Worm (Caenorhabditis elegans): ENCODE results near the gene F21E9.2.

The F21E9.2 gene

ce11 chrX:1344818-1345217, 15.1 kb upstream of the F21E9.2 start (continued):
- peak; percentile 6 for TF ChIP-seq unc-55 (GFP tag; optimal IDR thresholded peaks at IDR 0.05)
- peak; percentile 77 for TF ChIP-seq ref-2 (tag; optimal IDR thresholded peaks at IDR 0.05)
- no peak for TF ChIP-seq pqm-1 (tag; optimal IDR thresholded peaks at IDR 0.05)
- peak; percentile 89 for TF ChIP-seq unc-42 (tag; optimal IDR thresholded peaks at IDR 0.05)
- no peak for TF ChIP-seq ahr-1 (tag; optimal IDR thresholded peaks at IDR 0.05)
- TF ChIP-seq K09A11.1 (tag; optimal IDR thresholded peaks at IDR 0.05; ENCODE audit: insufficient read depth), result peak; percentile 66
- peak; percentile 36 for TF ChIP-seq ets-4 (tag; optimal IDR thresholded peaks at IDR 0.05)
- TF ChIP-seq unc-86 (tag; optimal IDR thresholded peaks at IDR 0.05), result peak; percentile 34
- peak; percentile 47 for TF ChIP-seq elt-2 (tag; optimal IDR thresholded peaks at IDR 0.05)
- TF ChIP-seq tbx-2 (tag; optimal IDR thresholded peaks at IDR 0.05), result peak; percentile 74
- TF ChIP-seq ceh-48 (tag; optimal IDR thresholded peaks at IDR 0.05), result peak; percentile 78
- TF ChIP-seq ceh-2 (tag; optimal IDR thresholded peaks at IDR 0.05), result peak; percentile 55

ce11 chrX:1344321-1344720, 14.6 kb upstream of the F21E9.2 start, which contains the start of gene ins-39:
Gene ins-39 (minus strand): TSS chrX:1344421.
- no peak for TF ChIP-seq C38D4.7 (GFP tag; optimal IDR thresholded peaks at IDR 0.05)

- no peak for TF ChIP-seq fkh-10 (GFP tag; optimal IDR thresholded peaks at IDR 0.05)
- TF ChIP-seq mec-3 (tag; optimal IDR thresholded peaks at IDR 0.05; ENCODE audit: borderline replicate concordance), result no peak
- no peak for TF ChIP-seq hlh-15 (tag; optimal IDR thresholded peaks at IDR 0.05)
- TF ChIP-seq ceh-6 (GFP tag; optimal IDR thresholded peaks at IDR 0.05), result no peak
- TF ChIP-seq pqm-1 (tag; optimal IDR thresholded peaks at IDR 0.05), result no peak
- TF ChIP-seq ceh-22 (tag; optimal IDR thresholded peaks at IDR 0.05), result no peak
- TF ChIP-seq ztf-16 (tag; optimal IDR thresholded peaks at IDR 0.05), result no peak
- TF ChIP-seq ceh-30 (tag; optimal IDR thresholded peaks at IDR 0.05), result no peak
- peak; percentile 56 for TF ChIP-seq ceh-48 (tag; optimal IDR thresholded peaks at IDR 0.05)
- TF ChIP-seq unc-86 (tag; optimal IDR thresholded peaks at IDR 0.05), result no peak
- no peak for TF ChIP-seq pha-2 (tag; optimal IDR thresholded peaks at IDR 0.05)
- TF ChIP-seq T23F11.4 (GFP tag; optimal IDR thresholded peaks at IDR 0.05), result no peak
- peak; percentile 96 for TF ChIP-seq sdc-2 (tag; optimal IDR thresholded peaks at IDR 0.05)
These were observed 9.3 kb upstream of the F21E9.2 start for ce11 chrX:1338906-1339673.

- TF ChIP-seq lim-6 (tag; optimal IDR thresholded peaks at IDR 0.05) (no peak), T23F11.4 (GFP tag; optimal IDR thresholded peaks at IDR 0.05) (no peak), tbx-2 (tag; optimal IDR thresholded peaks at IDR 0.05) (no peak), sdc-2 (tag; optimal IDR thresholded peaks at IDR 0.05) (no peak), gmeb-2 (tag; optimal IDR thresholded peaks at IDR 0.05) (no peak), ahr-1 (tag; optimal IDR thresholded peaks at IDR 0.05) (no peak), F13H6.1 (tag; optimal IDR thresholded peaks at IDR 0.05) (no peak), hlh-13 (GFP tag; optimal IDR thresholded peaks at IDR 0.05) (no peak), unc-42 (tag; optimal IDR thresholded peaks at IDR 0.05) (no peak), ceh-2 (tag; optimal IDR thresholded peaks at IDR 0.05) (no peak), odd-2 (tag; optimal IDR thresholded peaks at IDR 0.05) (no peak), npax-4 (tag; optimal IDR thresholded peaks at IDR 0.05) (no peak), pqm-1 (tag; optimal IDR thresholded peaks at IDR 0.05) (no peak), C38D4.7 (GFP tag; optimal IDR thresholded peaks at IDR 0.05) (no peak), pag-3 (tag; optimal IDR thresholded peaks at IDR 0.05; ENCODE audit: borderline replicate concordance) (no peak)
These were observed 8.1 kb upstream of the F21E9.2 start for ce11 chrX:1337834-1338233.

ce11 chrX:1337009-1337408, 7.3 kb upstream of the F21E9.2 start, which contains the start of gene ttr-37:
Gene ttr-37 (minus strand): TSS chrX:1337175.
- TF ChIP-seq elt-4 (tag; optimal IDR thresholded peaks at IDR 0.05) (no peak), unc-3 (GFP tag; conservative IDR thresholded peaks at IDR 0.05) (no peak), unc-3 (tag; optimal IDR thresholded peaks at IDR 0.05) (no peak), ceh-31 (tag; optimal IDR thresholded peaks at IDR 0.05) (no peak), ceh-14 (tag; optimal IDR thresholded peaks at IDR 0.05) (no peak), ceh-22 (tag; optimal IDR thresholded peaks at IDR 0.05) (no peak), nfya-1 (tag; optimal IDR thresholded peaks at IDR 0.05) (no peak), hlh-6 (tag; optimal IDR thresholded peaks at IDR 0.05) (no peak), ceh-18 (tag; optimal IDR thresholded peaks at IDR 0.05) (no peak), mec-3 (tag; optimal IDR thresholded peaks at IDR 0.05; ENCODE audit: borderline replicate concordance) (no peak), ref-2 (tag; optimal IDR thresholded peaks at IDR 0.05) (no peak), pqm-1 (tag; optimal IDR thresholded peaks at IDR 0.05) (no peak), C38D4.7 (GFP tag; optimal IDR thresholded peaks at IDR 0.05) (no peak), ceh-30 (tag; optimal IDR thresholded peaks at IDR 0.05) (no peak), fkh-6 (tag; optimal IDR thresholded peaks at IDR 0.05) (no peak), eyg-1 (tag; optimal IDR thresholded peaks at IDR 0.05) (no peak), T23F11.4 (GFP tag; optimal IDR thresholded peaks at IDR 0.05) (no peak), lim-6 (tag; optimal IDR thresholded peaks at IDR 0.05) (no peak), ceh-6 (GFP tag; optimal IDR thresholded peaks at IDR 0.05) (no peak), F13H6.1 (tag; optimal IDR thresholded peaks at IDR 0.05) (no peak)

All from whole organism, late embryonic.